Fruit fly (Drosophila melanogaster) whole organism, embryonic: Measurements from ENCODE around the gene CG13137.

Source experiments
- Atf-2 ChIP-seq: fragments of 200-800 bp; sonication (Bioruptor generic); optimal IDR thresholded peaks from 2 replicates; lab custom pipeline; 2016; ENCODE audit warnings: missing biosample characterization, missing genetic modification characterization
- BtbVII ChIP-seq: fragments of 200-800 bp; sonication (Bioruptor generic); optimal IDR thresholded peaks from 3 replicates; lab custom pipeline; 2017; ENCODE audit warnings: missing biosample characterization, mild to moderate bottlenecking, missing genetic modification characterization
- CG10565 ChIP-seq: fragments of 200-800 bp; sonication (Bioruptor generic); optimal IDR thresholded peaks from 3 replicates; lab custom pipeline; 2016; ENCODE audit warnings: missing biosample characterization, mild to moderate bottlenecking, missing genetic modification characterization
- CG11560 ChIP-seq: fragments of 200-800 bp; sonication (Bioruptor generic); IDR thresholded peaks from 3 replicates; pipeline ENCODE4 v1.3.6; 2022; ENCODE audit warnings: missing biosample characterization, missing genetic modification characterization
- CG11723 ChIP-seq: fragments of 200-800 bp; sonication (Bioruptor generic); optimal IDR thresholded peaks from 2 replicates; lab custom pipeline; 2017; ENCODE audit warnings: missing biosample characterization, mild to moderate bottlenecking, missing genetic modification characterization
- CG13287 ChIP-seq: fragments of 200-800 bp; sonication (Bioruptor generic); IDR thresholded peaks from 2 replicates; pipeline ENCODE4 v1.3.6; 2022; ENCODE audit warnings: missing biosample characterization, missing genetic modification characterization; ENCODE audit not compliant: partially characterized antibody
- CG13424 ChIP-seq: fragments of 200-800 bp; sonication (Bioruptor generic); optimal IDR thresholded peaks from 2 replicates; lab custom pipeline; 2019; ENCODE audit warnings: missing biosample characterization, mild to moderate bottlenecking, missing genetic modification characterization, moderate library complexity
- CG13894 ChIP-seq: fragments of 200-800 bp; sonication (Bioruptor generic); optimal IDR thresholded peaks from 3 replicates; lab custom pipeline; 2018; ENCODE audit warnings: missing biosample characterization, mild to moderate bottlenecking, missing genetic modification characterization, moderate library complexity
- CG15269 ChIP-seq: fragments of 200-800 bp; sonication (Bioruptor generic); optimal IDR thresholded peaks from 2 replicates; lab custom pipeline; 2018; ENCODE audit warnings: missing biosample characterization, mild to moderate bottlenecking, missing genetic modification characterization, moderate library complexity
- CG18262 ChIP-seq: fragments of 200-800 bp; optimal IDR thresholded peaks from 3 replicates; lab custom pipeline; 2019; ENCODE audit warnings: missing biosample characterization, mild to moderate bottlenecking, missing genetic modification characterization, moderate library complexity
- CG18764 ChIP-seq: fragments of 200-800 bp; sonication (Bioruptor generic); optimal IDR thresholded peaks from 3 replicates; lab custom pipeline; 2016; ENCODE audit warnings: missing biosample characterization, missing genetic modification characterization
- CG32772 ChIP-seq: fragments of 200-800 bp; sonication (Bioruptor generic); IDR thresholded peaks from 2 replicates; pipeline ENCODE4 v1.3.6; 2022; ENCODE audit warnings: missing biosample characterization, missing genetic modification characterization
- CG33213 ChIP-seq: fragments of 200-800 bp; sonication (Bioruptor generic); optimal IDR thresholded peaks from 3 replicates; lab custom pipeline; 2016; ENCODE audit warnings: missing biosample characterization, missing genetic modification characterization
- CG34376 ChIP-seq: fragments of 200-800 bp; sonication (Bioruptor generic); optimal IDR thresholded peaks from 2 replicates; lab custom pipeline; 2018; ENCODE audit warnings: missing biosample characterization, mild to moderate bottlenecking, missing genetic modification characterization
- CG4404 ChIP-seq: fragments of 200-800 bp; sonication (Bioruptor generic); IDR thresholded peaks from 2 replicates; pipeline ENCODE4 v1.3.6; 2022; ENCODE audit warnings: missing biosample characterization, missing genetic modification characterization
- CG4424 ChIP-seq: fragments of 200-800 bp; sonication (Bioruptor generic); optimal IDR thresholded peaks from 3 replicates; lab custom pipeline; 2016; ENCODE audit warnings: missing biosample characterization, missing genetic modification characterization
- CG4707 ChIP-seq: fragments of 200-800 bp; sonication (Bioruptor generic); optimal IDR thresholded peaks from 2 replicates; lab custom pipeline; 2018; ENCODE audit warnings: missing biosample characterization, mild to moderate bottlenecking, missing genetic modification characterization, moderate library complexity
- CG6254 ChIP-seq: fragments of 200-800 bp; sonication (Bioruptor generic); optimal IDR thresholded peaks from 3 replicates; lab custom pipeline; 2017; ENCODE audit warnings: mild to moderate bottlenecking, missing biosample characterization, missing genetic modification reagents, missing genetic modification characterization
- CG7372 ChIP-seq: fragments of 200-800 bp; sonication (Bioruptor generic); IDR thresholded peaks from 2 replicates; pipeline ENCODE4 v1.3.6; 2022; ENCODE audit warnings: missing biosample characterization, missing genetic modification characterization
- CG7786 ChIP-seq: fragments of 200-800 bp; sonication (Bioruptor generic); optimal IDR thresholded peaks from 2 replicates; lab custom pipeline; 2016; ENCODE audit warnings: missing biosample characterization, missing genetic modification characterization
- CG8478 ChIP-seq: fragments of >200 bp; optimal IDR thresholded peaks from 2 replicates; lab custom pipeline; 2018
- CG9609 ChIP-seq: fragments of 200-800 bp; sonication (Bioruptor generic); optimal IDR thresholded peaks from 3 replicates; lab custom pipeline; 2016; ENCODE audit warnings: missing biosample characterization, missing genetic modification characterization
- Hr78 ChIP-seq, 2 experiments: fragments of 200-800 bp in 1 of 2; fragments of >200 bp in 1 of 2; sonication (Bioruptor generic) in 1 of 2; optimal IDR thresholded peaks; 2 replicates each; lab custom pipeline; 2017 to 2019; ENCODE audit warnings: missing biosample characterization in 2 of 2, missing genetic modification characterization in 2 of 2, mild to moderate bottlenecking in 1 of 2, moderate library complexity in 1 of 2
- Lpt ChIP-seq: fragments of >200 bp; optimal IDR thresholded peaks from 2 replicates; lab custom pipeline; 2018; ENCODE audit warnings: missing biosample characterization, missing genetic modification characterization
- MTF-1 ChIP-seq: fragments of 200-800 bp; sonication (Bioruptor generic); optimal IDR thresholded peaks from 2 replicates; lab custom pipeline; 2018; ENCODE audit warnings: missing biosample characterization, mild to moderate bottlenecking, missing genetic modification characterization, borderline replicate concordance
- Mad ChIP-seq: fragments of 200-800 bp; sonication (Bioruptor generic); optimal IDR thresholded peaks from 2 replicates; lab custom pipeline; 2016; ENCODE audit warnings: missing biosample characterization, missing genetic modification characterization
- Med ChIP-seq: fragments of 200-800 bp; sonication (Bioruptor generic); peaks from one replicate; lab custom pipeline; 2016; ENCODE audit warnings: missing biosample characterization, missing genetic modification characterization, mild to moderate bottlenecking, inconsistent platforms, moderate library complexity
- Poxn ChIP-seq: fragments of 200-800 bp; sonication (Bioruptor generic); IDR thresholded peaks from 2 replicates; pipeline ENCODE4 v1.3.6; 2022; ENCODE audit warnings: missing biosample characterization, missing genetic modification characterization
- Sox100B ChIP-seq: fragments of 200-800 bp; sonication (Bioruptor generic); optimal IDR thresholded peaks from 3 replicates; lab custom pipeline; 2018; ENCODE audit warnings: missing biosample characterization, mild to moderate bottlenecking, missing genetic modification characterization
- ac ChIP-seq: fragments of 200-800 bp; sonication (Bioruptor generic); optimal IDR thresholded peaks from 3 replicates; lab custom pipeline; 2017; ENCODE audit warnings: missing biosample characterization, mild to moderate bottlenecking, missing genetic modification characterization
- btn ChIP-seq: fragments of 200-800 bp; sonication (Bioruptor generic); optimal IDR thresholded peaks from 2 replicates; lab custom pipeline; 2016; ENCODE audit warnings: missing biosample characterization, missing genetic modification characterization
- cato ChIP-seq: fragments of 200-800 bp; sonication (Bioruptor generic); optimal IDR thresholded peaks from 2 replicates; lab custom pipeline; 2016; ENCODE audit warnings: missing biosample characterization, missing genetic modification characterization, borderline replicate concordance
- ci ChIP-seq: fragments of 200-800 bp; sonication (Bioruptor generic); IDR thresholded peaks from 3 replicates; pipeline ENCODE4 v1.3.6; 2022; ENCODE audit warnings: missing biosample characterization, missing genetic modification characterization
- crc ChIP-seq: fragments of 200-800 bp; sonication (Bioruptor generic); optimal IDR thresholded peaks from 2 replicates; lab custom pipeline; 2016; ENCODE audit warnings: missing biosample characterization, missing genetic modification characterization
- croc ChIP-seq: fragments of 200-800 bp; sonication (Bioruptor generic); conservative IDR thresholded peaks from 3 replicates; pipeline ENCODE4 v1.3.6; 2022; ENCODE audit warnings: missing biosample characterization, missing genetic modification characterization
- dimm ChIP-seq: fragments of 200-800 bp; sonication (Bioruptor generic); IDR thresholded peaks from 2 replicates; pipeline ENCODE4 v1.3.6; 2022; ENCODE audit warnings: missing biosample characterization, missing genetic modification characterization
- fd3F ChIP-seq: fragments of 200-800 bp; sonication (Bioruptor generic); optimal IDR thresholded peaks from 2 replicates; lab custom pipeline; 2018; ENCODE audit warnings: missing biosample characterization, mild to moderate bottlenecking, missing genetic modification characterization, moderate library complexity
- fd96Cb ChIP-seq: fragments of 200-800 bp; sonication (Bioruptor generic); optimal IDR thresholded peaks from 2 replicates; lab custom pipeline; 2018; ENCODE audit warnings: missing biosample characterization, mild to moderate bottlenecking, missing genetic modification characterization, moderate library complexity
- lab ChIP-seq: fragments of 200-800 bp; sonication (Bioruptor generic); optimal IDR thresholded peaks from 3 replicates; lab custom pipeline; 2017; ENCODE audit warnings: missing biosample characterization, missing genetic modification characterization, mild to moderate bottlenecking, moderate library complexity, missing genetic modification reagents
- lmd ChIP-seq: fragments of 200-800 bp; sonication (Bioruptor generic); IDR thresholded peaks from 2 replicates; pipeline ENCODE4 v1.3.6; 2022; ENCODE audit warnings: missing biosample characterization, missing genetic modification characterization
- mam ChIP-seq: fragments of 200-800 bp; sonication (Bioruptor generic); optimal IDR thresholded peaks from 3 replicates; lab custom pipeline; 2016; ENCODE audit warnings: missing biosample characterization, missing genetic modification characterization
- p53 ChIP-seq: fragments of 200-800 bp; sonication (Bioruptor generic); optimal IDR thresholded peaks from 2 replicates; lab custom pipeline; 2016; ENCODE audit warnings: missing biosample characterization, missing genetic modification characterization
- pita ChIP-seq: fragments of 200-800 bp; sonication (Bioruptor generic); optimal IDR thresholded peaks from 2 replicates; lab custom pipeline; 2017; ENCODE audit warnings: missing biosample characterization, mild to moderate bottlenecking, missing genetic modification characterization
- sens ChIP-seq: fragments of 200-800 bp; sonication (Bioruptor generic); peaks from one replicate; lab custom pipeline; 2016; ENCODE audit warnings: missing biosample characterization, missing genetic modification characterization
- sr ChIP-seq: fragments of 200-800 bp; sonication (Bioruptor generic); IDR thresholded peaks from 3 replicates; pipeline ENCODE4 v1.3.6; 2022; ENCODE audit warnings: missing biosample characterization, missing genetic modification characterization
- stc ChIP-seq: fragments of 200-800 bp; sonication (Bioruptor generic); IDR thresholded peaks from 2 replicates; pipeline ENCODE4 v1.3.6; 2022; ENCODE audit warnings: missing biosample characterization, missing genetic modification characterization
- twi ChIP-seq: fragments of 200-800 bp; optimal IDR thresholded peaks from 2 replicates; lab custom pipeline; 2019; ENCODE audit warnings: missing biosample characterization, mild to moderate bottlenecking, missing genetic modification characterization, moderate library complexity
- unc-4 ChIP-seq: fragments of 200-800 bp; sonication (Bioruptor generic); IDR thresholded peaks from 2 replicates; pipeline ENCODE4 v1.3.6; 2022; ENCODE audit warnings: missing biosample characterization, missing genetic modification characterization; ENCODE audit not compliant: partially characterized antibody
- unpg ChIP-seq: fragments of 200-800 bp; sonication (Bioruptor generic); optimal IDR thresholded peaks from 3 replicates; lab custom pipeline; 2018; ENCODE audit warnings: missing biosample characterization, mild to moderate bottlenecking, missing genetic modification characterization, moderate library complexity
- vvl ChIP-seq: fragments of 200-800 bp; sonication (Bioruptor generic); IDR thresholded peaks from 2 replicates; pipeline ENCODE4 v1.3.6; 2022; ENCODE audit warnings: missing biosample characterization, missing genetic modification characterization
- wdn ChIP-seq: fragments of 200-800 bp; sonication (Bioruptor generic); IDR thresholded peaks from 2 replicates; pipeline ENCODE4 v1.3.6; 2022; ENCODE audit warnings: missing biosample characterization, missing genetic modification characterization

The CG13137 gene

dm6 chr2L:10200847-10201246, 28.3 kb downstream of the CG13137 start, which contains the start of the genes Ripalpha and RpL7 (continued):
- TF ChIP-seq cato (GFP tag; lab: Kevin White, UChicago) (peak; percentile 95), fd96Cb (tag; lab: Kevin White, UChicago) (peak; percentile 78), CG13894 (tag; lab: Kevin White, UChicago) (peak; percentile 97), ac (GFP tag; lab: Kevin White, UChicago) (peak; percentile 96), CG9609 (GFP tag; lab: Kevin White, UChicago) (peak; percentile 98), Sox100B (GFP tag; lab: Kevin White, UChicago) (peak; percentile 88), CG6254 (GFP tag; lab: Kevin White, UChicago) (peak; percentile 90), Poxn (GFP tag; lab: Robert Waterston, UW) (peak; percentile 90), sr (GFP tag; lab: Robert Waterston, UW) (peak; percentile 98), CG13424 (tag; lab: Kevin White, UChicago) (peak; percentile 87), CG4707 (GFP tag; lab: Kevin White, UChicago) (peak; percentile 94), twi (tag; lab: Kevin White, UChicago) (peak; percentile 80), CG4404 (peak; percentile 85), Hr78 (GFP tag; optimal IDR thresholded peaks at IDR 0.05; lab: Kevin White, UChicago) (no peak), ci (peak; percentile 100), btn (GFP tag; lab: Kevin White, UChicago) (peak; percentile 97), Atf-2 (GFP tag; lab: Kevin White, UChicago) (peak; percentile 95), p53 (GFP tag; lab: Kevin White, UChicago) (peak; percentile 98), Mad (GFP tag; lab: Kevin White, UChicago) (peak; percentile 99), croc (GFP tag; lab: Robert Waterston, UW) (peak; percentile 89), CG33213 (GFP tag; lab: Kevin White, UChicago) (peak; percentile 99), CG18262 (tag; lab: Kevin White, UChicago) (peak; percentile 84), wdn (GFP tag; lab: Robert Waterston, UW) (peak; percentile 97), CG4424 (GFP tag; lab: Kevin White, UChicago) (peak; percentile 97), CG18764 (peak; percentile 98), mam (peak; percentile 94), Lpt (no peak), crc (peak; percentile 96), fd3F (GFP tag; lab: Kevin White, UChicago) (peak; percentile 93), pita (GFP tag; lab: Kevin White, UChicago) (no peak), lmd (GFP tag; lab: Robert Waterston, UW) (peak; percentile 93), CG7372 (GFP tag; lab: Robert Waterston, UW) (peak; percentile 93), Med (peak; percentile 100), stc (GFP tag; lab: Robert Waterston, UW) (peak; percentile 90), CG13287 (GFP tag; lab: Robert Waterston, UW) (peak; percentile 93), vvl (GFP tag; lab: Robert Waterston, UW) (peak; percentile 98), CG8478 (lab: Kevin White, UChicago) (no peak), dimm (GFP tag; lab: Robert Waterston, UW) (peak; percentile 94), CG7786 (peak; percentile 98), CG32772 (GFP tag; lab: Robert Waterston, UW) (no peak; the same call in none of the 2 replicates), CG11723 (GFP tag; lab: Kevin White, UChicago) (peak; percentile 98), CG34376 (peak; percentile 99), MTF-1 (peak; percentile 98), lab (GFP tag; lab: Kevin White, UChicago) (peak; percentile 100), CG11560 (tag; lab: Robert Waterston, UW) (peak; percentile 73; the same call in 2 of the 3 replicates), CG10565 (GFP tag; lab: Kevin White, UChicago) (peak; percentile 91), unc-4 (GFP tag; lab: Robert Waterston, UW) (peak; percentile 90), unpg (GFP tag; lab: Kevin White, UChicago) (peak; percentile 95), sens (GFP tag; lab: Kevin White, UChicago) (peak; percentile 100), CG15269 (tag; lab: Kevin White, UChicago) (peak; percentile 93), BtbVII (GFP tag; lab: Kevin White, UChicago) (peak; percentile 98)
